Worm (Caenorhabditis elegans) whole organism, early embryonic: ENCODE data around the gene Y58A7A.5.

Experiments used
- ama-1 ChIP-seq: fragments of 150-350 bp; optimal IDR thresholded peaks from 2 replicates; lab custom pipeline; 2014
- flt-1 ChIP-seq: fragments of 200-800 bp; sonication (Bioruptor generic); IDR thresholded peaks from 2 replicates; pipeline ENCODE4 v1.3.6; 2022; ENCODE audit warnings: missing genetic modification characterization, missing compliant biosample characterization

ce11 chrV:5104934-5105333 lies 18.2 kb upstream of the Y58A7A.5 start, which contains the start of gene srab-2:
- TF ChIP-seq flt-1 (GFP tag; lab: Robert Waterston, UW), result no peak
- no peak for TF ChIP-seq ama-1 (lab: Kevin White, UChicago)
